Worm (Caenorhabditis elegans): ENCODE measurements around the gene hlh-3.

DNA sequence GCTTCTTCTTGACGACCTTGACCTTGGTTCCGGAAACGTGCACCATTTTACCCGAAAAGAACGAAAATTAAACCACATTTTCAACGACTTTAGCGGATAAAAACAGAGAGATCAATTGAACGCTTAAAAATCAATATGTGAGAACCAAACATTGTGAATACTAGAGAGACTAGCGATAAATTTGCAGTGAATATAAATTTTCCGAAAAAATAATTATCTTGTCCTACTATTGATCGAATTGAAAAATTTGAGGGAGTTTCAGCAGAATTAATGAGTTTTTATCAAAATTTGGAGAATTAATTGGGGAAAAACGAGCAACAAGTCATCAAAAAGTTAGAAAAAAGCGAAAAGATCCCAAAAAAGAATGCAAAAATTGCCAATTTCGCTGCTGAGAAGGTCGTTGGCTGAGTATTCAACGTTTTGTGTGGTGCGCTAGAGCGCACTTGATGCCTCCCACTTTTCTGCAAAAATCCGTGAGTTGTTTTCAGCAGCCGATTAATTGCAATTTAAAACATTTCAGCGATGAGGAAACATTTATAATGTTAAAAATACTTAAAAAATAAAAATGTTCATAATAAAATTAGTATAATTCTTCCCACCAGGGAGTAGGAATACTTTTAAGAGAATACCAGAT lies 29.3 kb upstream of the hlh-3 start, which contains the start of gene rpl-32:
- TF ChIP-seq mls-2 (tag; optimal IDR thresholded peaks at IDR 0.05) (no peak), lin-32 (GFP tag; optimal IDR thresholded peaks at IDR 0.05) (no peak), nhr-28 (tag; optimal IDR thresholded peaks at IDR 0.05) (no peak)
